Worm (Caenorhabditis elegans) whole organism, L2 larva: ENCODE data around the gene ZK488.6.

ENCODE experiments used
- F13H6.1 ChIP-seq: sonication (generic microtip); optimal IDR thresholded peaks from 2 replicates; lab custom pipeline; 2016; ENCODE audit warnings: missing genetic modification characterization, missing compliant biosample characterization
- R02D3.7 ChIP-seq: fragments of 150-350 bp; optimal IDR thresholded peaks from 2 replicates; lab custom pipeline; 2014; ENCODE audit warnings: missing biosample characterization, missing genetic modification characterization
- Y55F3AM.14 ChIP-seq: fragments of 200-800 bp; sonication (Bioruptor generic); optimal IDR thresholded peaks from 2 replicates; lab custom pipeline; 2018; ENCODE audit warnings: mild to moderate bottlenecking, missing genetic modification characterization, missing compliant biosample characterization
- aly-2 ChIP-seq: fragments of 150-350 bp; optimal IDR thresholded peaks from 2 replicates; lab custom pipeline; 2014; ENCODE audit warnings: missing biosample characterization, missing genetic modification characterization
- crh-2 ChIP-seq: sonication (generic microtip); optimal IDR thresholded peaks from 2 replicates; lab custom pipeline; 2017; ENCODE audit warnings: missing biosample characterization, missing genetic modification characterization
- dmd-4 ChIP-seq: sonication (generic microtip); optimal IDR thresholded peaks from 2 replicates; lab custom pipeline; 2017; ENCODE audit warnings: missing biosample characterization, missing genetic modification characterization
- elt-1 ChIP-seq: fragments of 150-350 bp; optimal IDR thresholded peaks from 2 replicates; lab custom pipeline; 2014; ENCODE audit warnings: missing biosample characterization, missing genetic modification characterization
- elt-3 ChIP-seq: sonication (generic microtip); optimal IDR thresholded peaks from 2 replicates; lab custom pipeline; 2017; ENCODE audit warnings: missing biosample characterization, missing genetic modification characterization
- gmeb-1 ChIP-seq: fragments of 150-350 bp; optimal IDR thresholded peaks from 2 replicates; lab custom pipeline; 2014; ENCODE audit warnings: missing biosample characterization, missing genetic modification characterization
- lin-39 ChIP-seq: fragments of 150-350 bp; optimal IDR thresholded peaks from 2 replicates; lab custom pipeline; 2014; ENCODE audit warnings: missing biosample characterization, missing genetic modification reagents, missing genetic modification characterization
- nhr-10 ChIP-seq: sonication (generic microtip); optimal IDR thresholded peaks from 2 replicates; lab custom pipeline; 2017; ENCODE audit warnings: missing biosample characterization, missing genetic modification characterization
- nhr-11 ChIP-seq: fragments of 150-350 bp; optimal IDR thresholded peaks from 2 replicates; lab custom pipeline; 2014; ENCODE audit warnings: missing biosample characterization, missing genetic modification characterization
- nhr-23 ChIP-seq: fragments of 150-350 bp; optimal IDR thresholded peaks from 2 replicates; lab custom pipeline; 2014; ENCODE audit warnings: missing biosample characterization, missing genetic modification reagents, missing genetic modification characterization
- nhr-77 ChIP-seq: fragments of 150-350 bp; optimal IDR thresholded peaks from 2 replicates; lab custom pipeline; 2014; ENCODE audit warnings: missing biosample characterization, missing genetic modification characterization
- peb-1 ChIP-seq: fragments of 150-350 bp; optimal IDR thresholded peaks from 2 replicates; lab custom pipeline; 2014; ENCODE audit warnings: missing biosample characterization, missing genetic modification characterization
- unc-39 ChIP-seq: fragments of 150-350 bp; optimal IDR thresholded peaks from 2 replicates; lab custom pipeline; 2014; ENCODE audit warnings: missing biosample characterization, missing genetic modification characterization
- unc-55 ChIP-seq: fragments of 150-350 bp; sonication (generic microtip); optimal IDR thresholded peaks from 3 replicates; lab custom pipeline; 2014; ENCODE audit warnings: missing biosample characterization, missing genetic modification reagents, missing genetic modification characterization
- ztf-1 ChIP-seq: fragments of 200-800 bp; sonication (Bioruptor generic); conservative IDR thresholded peaks from 2 replicates; pipeline ENCODE4 v1.3.6; 2022; ENCODE audit warnings: missing genetic modification characterization, missing compliant biosample characterization

Gene ZK488.6

ce11 chrV:636281-636680, 46.0 kb downstream of the ZK488.6 start, which contains the start of gene pals-31:
Gene pals-31 (plus strand): TSS chrV:636581.
- no peak for TF ChIP-seq dmd-4
- no peak for TF ChIP-seq peb-1 (tag; lab: Kevin White, UChicago)
- no peak for TF ChIP-seq F13H6.1 (tag; lab: Kevin White, UChicago)
- TF ChIP-seq elt-1 (tag; lab: Kevin White, UChicago) = no peak
- TF ChIP-seq aly-2 (tag; lab: Kevin White, UChicago) = no peak
- TF ChIP-seq unc-39 (tag; lab: Kevin White, UChicago) = no peak
- no peak for TF ChIP-seq gmeb-1 (tag; lab: Kevin White, UChicago)
- no peak for TF ChIP-seq nhr-77 (tag; lab: Kevin White, UChicago)

- TF ChIP-seq R02D3.7 (tag; lab: Kevin White, UChicago) (no peak), aly-2 (tag; lab: Kevin White, UChicago) (no peak), Y55F3AM.14 (GFP tag; lab: Kevin White, UChicago) (no peak), unc-55 (GFP tag; lab: Kevin White, UChicago) (no peak), unc-39 (tag; lab: Kevin White, UChicago) (no peak), gmeb-1 (tag; lab: Kevin White, UChicago) (no peak), nhr-23 (tag; lab: Kevin White, UChicago) (no peak), crh-2 (tag; lab: Kevin White, UChicago) (no peak), F13H6.1 (tag; lab: Kevin White, UChicago) (no peak), lin-39 (tag; lab: Kevin White, UChicago) (no peak), peb-1 (tag; lab: Kevin White, UChicago) (no peak), nhr-11 (tag; lab: Kevin White, UChicago) (no peak), ztf-1 (no peak), nhr-10 (tag; lab: Kevin White, UChicago) (no peak), elt-3 (tag; lab: Kevin White, UChicago) (no peak)
- TF ChIP-seq, all 48 proteins: peak for 0
Measured at ce11 chrV:638328-638727, 48.0 kb downstream of the ZK488.6 start, which contains the start of gene srj-37. Gene srj-37 (plus strand): TSS chrV:638628.
